Worm (Caenorhabditis elegans): ENCODE data around the gene srd-5.

srd-5 gene

DNA sequence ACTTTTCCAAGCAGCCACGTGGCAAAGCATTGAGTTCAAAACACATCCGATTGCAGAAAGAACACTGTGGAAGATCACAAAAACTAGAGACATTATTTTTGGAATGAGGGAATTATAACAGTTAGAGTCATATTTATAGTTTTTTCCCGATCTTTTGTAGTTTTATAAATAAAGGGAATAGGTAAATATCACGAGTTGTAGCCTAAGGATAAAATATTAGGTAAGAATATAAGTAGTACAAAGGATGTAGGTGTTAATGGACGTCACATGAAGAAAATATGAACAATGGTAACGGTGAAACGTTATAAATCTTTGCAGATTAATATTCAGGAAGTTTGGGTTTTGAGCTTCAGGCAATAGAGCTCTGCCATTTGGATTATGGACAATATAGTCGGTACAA, at the start of gene srd-5:
Gene srd-5 (minus strand): TSS at position 101 of the 400 bp plus-strand sequence.
- TF ChIP-seq dao-5 (tag; optimal IDR thresholded peaks at IDR 0.05) (no peak), W03F9.2 (tag; optimal IDR thresholded peaks at IDR 0.05) (no peak), him-1 (tag; optimal IDR thresholded peaks at IDR 0.05) (no peak)

- TF ChIP-seq him-1 (tag; optimal IDR thresholded peaks at IDR 0.05) (no peak), dao-5 (tag; optimal IDR thresholded peaks at IDR 0.05) (no peak), W03F9.2 (tag; optimal IDR thresholded peaks at IDR 0.05) (no peak)
Observed at ce11 chrIV:5723659-5724058, 49.3 kb upstream of the srd-5 start.

- TF ChIP-seq him-1 (tag; optimal IDR thresholded peaks at IDR 0.05) (no peak), dao-5 (tag; optimal IDR thresholded peaks at IDR 0.05) (no peak), W03F9.2 (tag; optimal IDR thresholded peaks at IDR 0.05) (no peak)
Observed at ce11 chrIV:5715341-5716112, 41.2 kb upstream of the srd-5 start.

ce11 chrIV:5708796-5709195, 34.5 kb upstream of the srd-5 start, which contains the start of gene C55C3.1:
Gene C55C3.1, plus strand, starts transcription at chrIV:5709096.
- TF ChIP-seq him-1 (tag; optimal IDR thresholded peaks at IDR 0.05) (no peak), W03F9.2 (tag; optimal IDR thresholded peaks at IDR 0.05) (no peak), dao-5 (tag; optimal IDR thresholded peaks at IDR 0.05) (no peak)

- TF ChIP-seq dao-5 (tag; optimal IDR thresholded peaks at IDR 0.05), result no peak
- no peak for TF ChIP-seq W03F9.2 (tag; optimal IDR thresholded peaks at IDR 0.05)
- TF ChIP-seq him-1 (tag; optimal IDR thresholded peaks at IDR 0.05), result no peak
Observed at ce11 chrIV:5706603-5707002, 32.3 kb upstream of the srd-5 start.

DNA sequence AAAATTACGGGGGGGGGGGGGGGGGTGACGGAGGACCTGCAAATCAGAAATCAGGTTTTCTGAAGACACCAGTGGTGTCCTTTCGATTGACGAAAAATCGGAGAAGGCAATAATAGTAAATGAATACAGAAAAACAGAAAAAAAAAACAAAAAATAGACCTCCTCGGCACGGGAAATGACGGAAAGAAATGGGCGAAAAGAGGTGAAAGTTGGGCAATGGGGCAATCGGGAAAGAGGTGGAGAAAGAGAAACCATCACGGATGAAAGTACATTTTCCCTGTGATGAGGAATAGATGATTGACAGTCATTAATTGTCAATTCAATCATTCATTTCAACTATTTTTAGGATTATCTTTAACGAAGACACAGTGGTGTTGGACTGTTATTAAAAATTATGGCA, 29.6 kb upstream of the srd-5 start:
- TF ChIP-seq dao-5 (tag; optimal IDR thresholded peaks at IDR 0.05) (no peak), W03F9.2 (tag; optimal IDR thresholded peaks at IDR 0.05) (no peak), him-1 (tag; optimal IDR thresholded peaks at IDR 0.05) (no peak)

DNA sequence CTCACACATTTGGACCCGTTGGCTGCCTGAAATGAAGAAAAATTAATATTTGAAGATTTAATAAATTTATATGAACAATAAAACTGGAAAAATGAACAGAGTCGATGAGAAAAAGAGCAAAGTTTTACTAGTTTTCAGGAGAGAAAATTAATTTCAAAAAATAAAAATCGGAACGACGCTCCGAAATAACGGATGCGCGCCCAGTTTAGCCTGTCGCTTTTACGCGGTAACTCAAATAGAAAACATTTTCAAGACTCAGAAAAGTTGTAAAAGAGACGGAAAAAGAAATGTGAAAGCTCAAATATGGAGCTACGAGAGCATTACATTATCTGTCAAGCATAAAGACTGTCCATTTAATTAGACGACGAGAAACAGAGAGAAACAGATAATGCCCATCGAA, 29.1 kb upstream of the srd-5 start, which contains the start of the genes C55C3.73 and perm-5:
Gene C55C3.73 (minus strand): TSS at position 9 of the 400 bp plus-strand sequence.
Gene perm-5 (minus strand): TSS at position 26 of the 400 bp plus-strand sequence.
- TF ChIP-seq W03F9.2 (tag; optimal IDR thresholded peaks at IDR 0.05), result no peak
- TF ChIP-seq him-1 (tag; optimal IDR thresholded peaks at IDR 0.05), result no peak
- TF ChIP-seq dao-5 (tag; optimal IDR thresholded peaks at IDR 0.05), result no peak

- no peak for TF ChIP-seq him-1 (tag; optimal IDR thresholded peaks at IDR 0.05)
- TF ChIP-seq W03F9.2 (tag; optimal IDR thresholded peaks at IDR 0.05), result no peak
- TF ChIP-seq dao-5 (tag; optimal IDR thresholded peaks at IDR 0.05), result no peak
Observed at ce11 chrIV:5701646-5702045, 27.3 kb upstream of the srd-5 start.

DNA sequence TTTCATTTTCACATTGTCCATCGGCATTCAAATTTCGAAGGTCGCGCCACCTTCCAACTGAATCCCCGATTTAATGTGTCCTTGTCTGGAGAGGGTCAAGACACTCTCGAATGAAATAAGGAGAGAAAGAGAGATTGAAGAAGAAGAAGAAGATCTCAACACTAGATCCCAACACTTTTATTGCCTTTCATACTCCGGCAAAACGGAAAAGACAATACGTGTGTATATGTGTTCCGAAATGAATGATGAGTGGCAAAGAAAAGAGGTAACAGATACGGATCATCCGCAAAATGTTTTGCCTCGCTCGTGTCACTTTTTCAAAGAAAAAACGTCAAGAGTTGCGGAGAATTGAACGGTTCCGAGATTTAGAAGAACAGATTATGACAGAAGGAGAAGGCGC, 26.0 kb upstream of the srd-5 start:
- no peak for TF ChIP-seq him-1 (tag; optimal IDR thresholded peaks at IDR 0.05)
- TF ChIP-seq dao-5 (tag; optimal IDR thresholded peaks at IDR 0.05), result no peak
- no peak for TF ChIP-seq W03F9.2 (tag; optimal IDR thresholded peaks at IDR 0.05)

DNA sequence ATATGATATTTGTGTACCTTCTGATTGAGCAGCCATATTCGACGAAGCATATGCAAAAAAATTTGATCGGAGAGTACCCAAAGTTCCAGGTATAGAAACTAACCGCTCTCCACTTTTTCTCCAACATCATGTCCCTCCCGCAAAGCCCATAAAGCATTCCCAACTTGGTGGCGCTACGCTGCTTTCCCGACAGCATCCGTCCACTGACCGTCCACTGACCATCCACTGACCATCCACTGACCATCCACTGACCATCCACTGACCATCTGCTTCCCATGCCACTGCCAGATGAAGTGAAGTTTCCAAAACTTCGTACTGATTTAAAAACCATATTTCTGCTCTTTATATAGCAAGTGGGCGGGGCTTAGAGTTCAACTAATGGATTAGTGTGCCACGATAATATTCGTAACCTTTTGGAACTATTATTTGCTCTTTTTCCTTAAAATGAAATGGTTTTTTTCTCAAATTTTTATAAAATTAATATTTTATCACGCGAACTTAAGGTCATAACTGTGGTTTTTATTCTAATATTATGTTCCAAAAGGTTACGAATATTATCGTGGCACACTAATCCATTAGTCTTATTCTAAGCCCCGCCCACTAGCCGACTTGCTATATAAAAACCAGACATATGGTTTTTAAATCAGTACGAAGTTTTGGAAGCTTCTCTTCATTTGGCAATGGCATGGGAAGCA, 16.2 kb upstream of the srd-5 start, which contains the start of gene C55C3.8:
Gene C55C3.8 (plus strand): TSS at position 645 of the 695 bp plus-strand sequence.
- TF ChIP-seq him-1 (tag; optimal IDR thresholded peaks at IDR 0.05) (no peak), W03F9.2 (tag; optimal IDR thresholded peaks at IDR 0.05) (no peak), dao-5 (tag; optimal IDR thresholded peaks at IDR 0.05) (no peak)

DNA sequence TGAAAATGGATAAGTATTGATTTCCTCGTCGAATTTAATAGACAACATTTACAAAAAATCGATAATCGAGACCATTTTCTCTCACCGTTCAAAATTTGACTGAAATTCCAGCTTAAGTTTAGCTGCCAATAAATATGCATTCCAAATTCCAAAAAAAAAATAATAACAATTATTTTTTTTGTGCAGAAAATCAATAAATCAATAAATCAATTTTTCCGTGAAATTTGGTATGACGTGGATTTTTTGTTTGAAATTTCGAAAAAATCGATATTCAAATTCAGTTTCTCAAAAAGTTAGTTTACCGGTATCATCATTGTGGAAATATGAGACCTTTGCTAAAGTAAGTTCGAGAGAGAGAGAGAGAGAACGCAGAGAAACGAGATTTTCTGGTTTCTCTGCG, 10.7 kb upstream of the srd-5 start, which contains the start of gene C55C3.3:
Gene C55C3.3 (plus strand): TSS at position 274 of the 400 bp plus-strand sequence.
- no peak for TF ChIP-seq dao-5 (tag; optimal IDR thresholded peaks at IDR 0.05)
- no peak for TF ChIP-seq W03F9.2 (tag; optimal IDR thresholded peaks at IDR 0.05)
- no peak for TF ChIP-seq him-1 (tag; optimal IDR thresholded peaks at IDR 0.05)

DNA sequence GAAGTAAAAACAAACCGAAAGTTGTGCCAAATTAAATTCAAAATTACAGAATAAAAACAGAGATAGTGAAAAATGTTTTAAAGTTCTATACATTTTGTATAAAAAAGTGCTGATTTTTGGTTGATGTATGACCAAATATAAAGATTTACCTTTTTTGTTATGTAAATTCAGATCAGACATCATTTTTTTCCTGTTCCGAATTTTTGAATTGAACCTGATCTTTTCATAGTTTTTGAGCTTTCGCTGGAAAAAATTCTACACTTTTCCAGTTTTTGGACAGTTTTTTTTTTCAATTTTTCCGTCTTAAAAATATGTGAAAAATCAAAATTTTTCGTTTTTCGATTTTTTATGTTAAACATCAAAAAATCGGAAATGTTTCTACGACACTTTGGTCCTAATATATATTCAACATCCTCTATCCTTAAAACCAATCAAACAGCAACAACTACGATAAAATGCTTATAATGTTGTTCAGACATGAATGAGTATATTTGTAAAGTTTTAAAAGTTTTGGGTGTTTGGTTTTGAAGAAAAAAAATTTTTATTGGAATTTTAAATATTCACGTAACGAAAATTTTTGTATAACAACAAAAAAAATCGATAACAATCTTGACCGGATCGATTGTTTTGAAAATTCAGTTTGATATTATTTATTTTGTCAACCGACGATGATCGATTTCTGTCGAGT, 8.4 kb upstream of the srd-5 start, which contains the start of the genes C55C3.7 and C55C3.6:
Gene C55C3.7 (minus strand): TSS at position 101 of the 688 bp plus-strand sequence.
Gene C55C3.6 (plus strand): TSS at position 638 of the 688 bp plus-strand sequence.
- no peak for TF ChIP-seq him-1 (tag; optimal IDR thresholded peaks at IDR 0.05)

DNA sequence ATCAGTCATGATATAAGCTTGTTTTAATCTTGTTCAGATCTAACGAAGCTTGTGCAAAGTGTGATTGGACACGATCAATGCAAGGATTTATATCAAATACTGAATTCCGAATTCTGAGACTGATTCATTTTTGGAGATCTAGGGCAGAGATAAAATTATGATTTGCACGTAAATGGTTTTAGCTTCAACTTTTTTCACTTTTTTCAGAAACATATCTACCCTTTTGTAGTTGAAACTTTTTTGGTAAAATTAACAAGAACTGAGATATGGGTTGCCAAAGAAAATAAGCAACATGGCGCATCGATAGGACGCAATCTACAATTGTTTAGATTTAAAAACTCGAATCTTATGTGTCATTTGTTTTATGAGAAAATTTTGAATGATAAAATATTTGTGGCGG, 3.7 kb upstream of the srd-5 start, which contains the start of gene C55C3.4:
Gene C55C3.4 (minus strand): TSS at position 101 of the 400 bp plus-strand sequence.
- no peak for TF ChIP-seq him-1 (tag; optimal IDR thresholded peaks at IDR 0.05)
- no peak for TF ChIP-seq dao-5 (tag; optimal IDR thresholded peaks at IDR 0.05)
